Worm (Caenorhabditis elegans) whole organism, L4 larva: Measurements from ENCODE around the gene tat-4.

ENCODE experiments used
- F26F4.8 ChIP-seq: fragments of 200-800 bp; sonication (Bioruptor generic); conservative IDR thresholded peaks from 2 replicates; pipeline ENCODE4 v1.3.6; 2022; ENCODE audit warnings: missing genetic modification characterization, missing compliant biosample characterization
- F44E2.7 ChIP-seq: fragments of 200-800 bp; sonication (Bioruptor generic); IDR thresholded peaks from 2 replicates; pipeline ENCODE4 v2.1.2; 2022; ENCODE audit warnings: missing genetic modification characterization, missing compliant biosample characterization
- Y5F2A.4 ChIP-seq: fragments of 200-800 bp; sonication (Bioruptor generic); optimal IDR thresholded peaks from 2 replicates; lab custom pipeline; 2018; ENCODE audit warnings: mild to moderate bottlenecking, missing genetic modification characterization, missing compliant biosample characterization
- ZK337.2 ChIP-seq: fragments of 200-800 bp; sonication (Bioruptor generic); IDR thresholded peaks from 2 replicates; pipeline ENCODE4 v1.3.6; 2022; ENCODE audit warnings: missing genetic modification reagents, missing genetic modification characterization, missing compliant biosample characterization
- ZK546.5 ChIP-seq, 2 experiments: sonication (generic microtip); optimal IDR thresholded peaks; 2 replicates each; lab custom pipeline; 2017; ENCODE audit warnings: missing biosample characterization in 2 of 2, missing genetic modification characterization in 2 of 2
- aha-1 ChIP-seq: fragments of 150-350 bp; peaks from one replicate; lab custom pipeline; 2014; ENCODE audit warnings: missing biosample characterization, missing genetic modification characterization
- ceh-28 ChIP-seq: fragments of 150-350 bp; optimal IDR thresholded peaks from 2 replicates; lab custom pipeline; 2014; ENCODE audit warnings: missing biosample characterization, missing genetic modification reagents, missing genetic modification characterization
- ceh-44 ChIP-seq: fragments of 200-800 bp; sonication (Bioruptor generic); IDR thresholded peaks from 2 replicates; pipeline ENCODE4 v1.3.6; 2022; ENCODE audit warnings: missing genetic modification reagents, missing genetic modification characterization, missing compliant biosample characterization
- cey-2 ChIP-seq: sonication (generic microtip); optimal IDR thresholded peaks from 3 replicates; lab custom pipeline; 2017; ENCODE audit warnings: missing genetic modification characterization, mild to moderate bottlenecking, missing compliant biosample characterization, antibody characterized with exemption, borderline replicate concordance; ENCODE audit not compliant: insufficient read depth
- daf-12 ChIP-seq: fragments of 150-350 bp; optimal IDR thresholded peaks from 2 replicates; lab custom pipeline; 2014; ENCODE audit warnings: missing biosample characterization, missing genetic modification reagents, missing genetic modification characterization
- daf-16 ChIP-seq, 3 experiments: sonication (generic microtip); optimal IDR thresholded peaks; 2 replicates each; lab custom pipeline; 2016 to 2017; ENCODE audit warnings: missing genetic modification characterization in 3 of 3, missing genetic modification reagents in 3 of 3, mild to moderate bottlenecking in 2 of 3, missing compliant biosample characterization in 2 of 3, missing biosample characterization in 1 of 3, moderate library complexity in 1 of 3
- daf-8 ChIP-seq: fragments of 200-800 bp; sonication (Bioruptor generic); IDR thresholded peaks from 2 replicates; pipeline ENCODE4 v1.3.6; 2022; ENCODE audit warnings: missing genetic modification characterization, missing compliant biosample characterization
- dmd-6 ChIP-seq: fragments of 200-800 bp; sonication (Bioruptor generic); IDR thresholded peaks from 2 replicates; pipeline ENCODE4 v1.3.6; 2022; ENCODE audit warnings: missing genetic modification reagents, missing genetic modification characterization, missing compliant biosample characterization
- dpl-1 ChIP-seq: fragments of 150-350 bp; optimal IDR thresholded peaks from 2 replicates; lab custom pipeline; 2014; ENCODE audit warnings: missing biosample characterization, missing genetic modification reagents, missing genetic modification characterization
- fos-1 ChIP-seq: fragments of 150-350 bp; optimal IDR thresholded peaks from 2 replicates; lab custom pipeline; 2014; ENCODE audit warnings: missing biosample characterization, missing genetic modification characterization
- gei-8 ChIP-seq: fragments of 200-800 bp; sonication (Bioruptor generic); optimal IDR thresholded peaks from 2 replicates; lab custom pipeline; 2018; ENCODE audit warnings: mild to moderate bottlenecking, missing genetic modification characterization, missing compliant biosample characterization
- hif-1 ChIP-seq, 2 experiments: sonication (generic microtip); optimal IDR thresholded peaks; 2 replicates each; lab custom pipeline; 2016 to 2017; ENCODE audit warnings: missing compliant biosample characterization in 2 of 2, missing genetic modification characterization in 2 of 2, missing genetic modification reagents in 2 of 2, missing genotype in 2 of 2, mild to moderate bottlenecking in 1 of 2
- lim-7 ChIP-seq: fragments of 200-800 bp; sonication (Bioruptor generic); IDR thresholded peaks from 2 replicates; pipeline ENCODE4 v1.3.6; 2022; ENCODE audit warnings: missing genetic modification characterization, missing compliant biosample characterization
- lin-1 ChIP-seq: fragments of 200-800 bp; sonication (Bioruptor generic); IDR thresholded peaks from 2 replicates; pipeline ENCODE4 v1.3.6; 2022; ENCODE audit warnings: missing genetic modification reagents, missing genetic modification characterization, missing compliant biosample characterization
- lin-29 ChIP-seq: fragments of 200-800 bp; sonication (Bioruptor generic); IDR thresholded peaks from 2 replicates; pipeline ENCODE4 v1.3.6; 2022; ENCODE audit warnings: missing genetic modification reagents, missing genetic modification characterization, missing compliant biosample characterization
- madf-9 ChIP-seq: fragments of 200-800 bp; sonication (Bioruptor generic); conservative IDR thresholded peaks from 2 replicates; pipeline ENCODE4 v1.3.6; 2022; ENCODE audit warnings: missing genetic modification reagents, missing genetic modification characterization, missing compliant biosample characterization
- mdl-1 ChIP-seq, 2 experiments: fragments of 150-350 bp in 1 of 2; sonication (generic microtip) in 1 of 2; optimal IDR thresholded peaks; 2 replicates each; lab custom pipeline; 2014 to 2017; ENCODE audit warnings: missing biosample characterization in 2 of 2, missing genetic modification characterization in 2 of 2
- nhr-10 ChIP-seq: fragments of 150-350 bp; optimal IDR thresholded peaks from 2 replicates; lab custom pipeline; 2014; ENCODE audit warnings: missing biosample characterization, missing genetic modification characterization
- nhr-237 ChIP-seq: sonication (generic microtip); optimal IDR thresholded peaks from 2 replicates; lab custom pipeline; 2017; ENCODE audit warnings: missing biosample characterization, missing genetic modification characterization
- nhr-25 ChIP-seq: sonication (generic microtip); optimal IDR thresholded peaks from 2 replicates; lab custom pipeline; 2017; ENCODE audit warnings: missing genetic modification characterization, mild to moderate bottlenecking, missing compliant biosample characterization, antibody characterized with exemption, moderate library complexity, borderline replicate concordance; ENCODE audit not compliant: insufficient read depth
- nhr-28 ChIP-seq: fragments of 150-350 bp; optimal IDR thresholded peaks from 2 replicates; lab custom pipeline; 2014; ENCODE audit warnings: missing biosample characterization, missing genetic modification characterization
- nhr-42 ChIP-seq: fragments of 200-800 bp; sonication (Bioruptor generic); IDR thresholded peaks from 2 replicates; pipeline ENCODE4 v1.3.6; 2022; ENCODE audit warnings: missing genetic modification characterization, missing compliant biosample characterization
- rbr-2 ChIP-seq: sonication (generic microtip); optimal IDR thresholded peaks from 2 replicates; lab custom pipeline; 2016; ENCODE audit warnings: missing genotype, missing genetic modification characterization, missing compliant biosample characterization
- saeg-2 ChIP-seq: fragments of 200-800 bp; sonication (Bioruptor generic); IDR thresholded peaks from 2 replicates; pipeline ENCODE4 v1.3.6; 2022; ENCODE audit warnings: missing genetic modification reagents, missing genetic modification characterization, missing compliant biosample characterization
- set-16 ChIP-seq: fragments of 200-800 bp; sonication (Bioruptor generic); IDR thresholded peaks from 2 replicates; pipeline ENCODE4 v1.3.6; 2022; ENCODE audit warnings: missing genetic modification reagents, missing genetic modification characterization, missing compliant biosample characterization
- snpc-1.2 ChIP-seq: fragments of 200-800 bp; sonication (Bioruptor generic); IDR thresholded peaks from 2 replicates; pipeline ENCODE4 v1.3.6; 2022; ENCODE audit warnings: missing genetic modification reagents, missing genetic modification characterization, missing compliant biosample characterization
- snpc-4 ChIP-seq: fragments of 150-350 bp; optimal IDR thresholded peaks from 2 replicates; lab custom pipeline; 2014; ENCODE audit warnings: missing biosample characterization, missing genetic modification characterization
- tag-97 ChIP-seq: fragments of 200-800 bp; sonication (Bioruptor generic); IDR thresholded peaks from 2 replicates; pipeline ENCODE4 v1.3.6; 2022; ENCODE audit warnings: missing genetic modification characterization, missing compliant biosample characterization
- unc-62 ChIP-seq, 3 experiments: fragments of 150-350 bp in 1 of 3; sonication (generic microtip); optimal IDR thresholded peaks in 2 of 3; peaks in 1 of 3; 1 replicate in 1 of 3; 2 replicates in 2 of 3; lab custom pipeline; 2014 to 2017; ENCODE audit warnings: missing biosample characterization in 3 of 3, missing genetic modification characterization in 3 of 3, missing genetic modification reagents in 3 of 3, missing genotype in 1 of 3
- zfp-2 ChIP-seq: sonication (generic microtip); optimal IDR thresholded peaks from 2 replicates; lab custom pipeline; 2016; ENCODE audit warnings: mild to moderate bottlenecking, missing genetic modification characterization, missing compliant biosample characterization
- ztf-11 ChIP-seq: fragments of 150-350 bp; optimal IDR thresholded peaks from 2 replicates; lab custom pipeline; 2014; ENCODE audit warnings: missing biosample characterization, missing genetic modification characterization

Gene tat-4

ce11 chrII:6246054-6246453 is 2.0 kb upstream of the tat-4 start, which contains the start of gene lelo-1:
Gene lelo-1, plus strand, starts transcription at chrII:6246354.
- TF ChIP-seq set-16 (GFP tag; lab: Robert Waterston, UW) (no peak), nhr-25 (tag; lab: Kevin White, UChicago) (no peak), dpl-1 (GFP tag; lab: Kevin White, UChicago) (no peak), dmd-6 (no peak), fos-1 (no peak), madf-9 (GFP tag; lab: Robert Waterston, UW) (no peak), rbr-2 (tag; lab: Kevin White, UChicago) (no peak), snpc-1.2 (GFP tag; lab: Robert Waterston, UW) (no peak), zfp-2 (no peak), Y5F2A.4 (GFP tag; lab: Kevin White, UChicago) (no peak), gei-8 (no peak), mdl-1 (tag; optimal IDR thresholded peaks at IDR 0.05; lab: Kevin White, UChicago) (no peak), ZK546.5 (tag; optimal IDR thresholded peaks at IDR 0.05; lab: Kevin White, UChicago) (no peak), lin-1 (GFP tag; lab: Robert Waterston, UW) (no peak), nhr-42 (GFP tag; lab: Robert Waterston, UW) (no peak), cey-2 (tag; lab: Kevin White, UChicago) (no peak), snpc-4 (no peak), ZK337.2 (GFP tag; lab: Robert Waterston, UW) (no peak)

ce11 chrII:6245199-6245702 is 1.2 kb upstream of the tat-4 start, which contains the start of gene blos-4:
Gene blos-4, plus strand, starts transcription at chrII:6245249.
- no peak for TF ChIP-seq lim-7 (GFP tag; lab: Robert Waterston, UW)
- no peak for TF ChIP-seq tag-97 (GFP tag; lab: Robert Waterston, UW)
- TF ChIP-seq F26F4.8 (GFP tag; lab: Robert Waterston, UW), result no peak
- no peak for TF ChIP-seq ceh-28
- TF ChIP-seq dpl-1 (GFP tag; lab: Kevin White, UChicago), result peak; percentile 58
- no peak for TF ChIP-seq unc-62 (GFP tag; optimal IDR thresholded peaks at IDR 0.05 in 1 of 2; lab: Kevin White, UChicago)
- no peak for TF ChIP-seq unc-62 (tag; optimal IDR thresholded peaks at IDR 0.05; lab: Kevin White, UChicago)
- no peak for TF ChIP-seq ceh-44 (GFP tag; lab: Robert Waterston, UW)

DNA sequence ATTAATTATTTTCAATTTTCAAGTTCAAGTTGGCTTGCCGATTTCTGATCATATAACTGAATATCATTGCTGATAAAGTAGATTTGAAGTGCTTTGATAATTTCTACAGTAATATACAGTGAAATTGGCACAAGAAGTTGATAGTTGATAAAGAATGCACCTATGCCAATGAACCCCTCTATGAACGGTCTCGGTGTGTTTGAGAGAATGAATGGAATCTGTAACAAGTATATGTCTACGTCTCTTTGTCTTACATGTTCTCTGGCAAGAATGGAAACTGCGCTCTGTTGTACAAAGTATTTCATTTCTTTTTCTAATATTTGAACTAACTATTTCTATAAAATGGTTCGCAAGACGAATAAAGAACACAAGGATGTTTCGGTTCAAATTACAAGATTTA is 2.3 kb downstream of the tat-4 start, which contains the start of gene T24H7.8:
Gene T24H7.8, plus strand, starts transcription at position 301 of the 400 bp plus-strand sequence.
- TF ChIP-seq aha-1 (tag; lab: Kevin White, UChicago) (no peak), nhr-42 (GFP tag; lab: Robert Waterston, UW) (no peak), daf-12 (tag; lab: Kevin White, UChicago) (no peak), nhr-28 (tag; lab: Kevin White, UChicago) (no peak), hif-1 (tag; optimal IDR thresholded peaks at IDR 0.05; lab: Kevin White, UChicago) (no peak), Y5F2A.4 (GFP tag; lab: Kevin White, UChicago) (no peak), daf-8 (GFP tag; lab: Robert Waterston, UW) (no peak), saeg-2 (GFP tag; lab: Robert Waterston, UW) (no peak), daf-16 (GFP tag; optimal IDR thresholded peaks at IDR 0.05; lab: Kevin White, UChicago) (no peak), daf-16 (tag; optimal IDR thresholded peaks at IDR 0.05; lab: Kevin White, UChicago) (no peak), set-16 (GFP tag; lab: Robert Waterston, UW) (no peak), dpl-1 (GFP tag; lab: Kevin White, UChicago) (no peak), lin-29 (GFP tag; lab: Robert Waterston, UW) (no peak), F44E2.7 (GFP tag; lab: Robert Waterston, UW) (no peak), nhr-237 (tag; lab: Kevin White, UChicago) (no peak), ztf-11 (no peak), nhr-10 (no peak), ZK546.5 (tag; optimal IDR thresholded peaks at IDR 0.05; lab: Kevin White, UChicago) (no peak)
